Fruit fly (Drosophila melanogaster) whole organism, pupa: ENCODE results near the gene RpS14b.
A peak's percentile ranks its signal among the peaks of the same experiment; 100 is the strongest.

Experiments
- CG10348 ChIP-seq: fragments of 200-800 bp; sonication (Bioruptor generic); IDR thresholded peaks from 2 replicates; pipeline ENCODE4 v1.3.6; 2022; ENCODE audit warnings: missing biosample characterization, missing genetic modification characterization
- CG12605 ChIP-seq: fragments of 200-800 bp; sonication (Bioruptor generic); IDR thresholded peaks from 2 replicates; pipeline ENCODE4 v1.3.6; 2022; ENCODE audit warnings: missing biosample characterization, missing genetic modification characterization
- CG13204 ChIP-seq: fragments of 200-800 bp; sonication (Bioruptor generic); optimal IDR thresholded peaks from 2 replicates; lab custom pipeline; 2018; ENCODE audit warnings: missing biosample characterization, mild to moderate bottlenecking, missing genetic modification characterization, moderate library complexity
- CG14655 ChIP-seq: fragments of 200-800 bp; sonication (Bioruptor generic); optimal IDR thresholded peaks from 3 replicates; lab custom pipeline; 2017; ENCODE audit warnings: mild to moderate bottlenecking, missing biosample characterization, missing genetic modification reagents, missing genetic modification characterization
- CG15710 ChIP-seq: fragments of 200-800 bp; sonication (Bioruptor generic); optimal IDR thresholded peaks from 2 replicates; lab custom pipeline; 2018; ENCODE audit warnings: missing biosample characterization, mild to moderate bottlenecking, missing genetic modification characterization, moderate library complexity
- CG17806 ChIP-seq: fragments of 200-800 bp; sonication (Bioruptor generic); optimal IDR thresholded peaks from 2 replicates; lab custom pipeline; 2018; ENCODE audit warnings: missing biosample characterization, mild to moderate bottlenecking, missing genetic modification characterization, moderate library complexity
- CG32121 ChIP-seq: fragments of 200-800 bp; sonication (Bioruptor generic); IDR thresholded peaks from 2 replicates; pipeline ENCODE4 v1.3.6; 2022; ENCODE audit warnings: missing biosample characterization, missing genetic modification characterization
- CG34367 ChIP-seq: fragments of 200-800 bp; sonication (Bioruptor generic); optimal IDR thresholded peaks from 2 replicates; lab custom pipeline; 2018; ENCODE audit warnings: missing biosample characterization, mild to moderate bottlenecking, missing genetic modification characterization
- CG4496 ChIP-seq: fragments of 200-800 bp; sonication (Bioruptor generic); IDR thresholded peaks from 3 replicates; pipeline ENCODE4 v1.3.6; 2022; ENCODE audit warnings: missing biosample characterization, missing genetic modification characterization
- CG8159 ChIP-seq: fragments of 200-800 bp; sonication (Bioruptor generic); optimal IDR thresholded peaks from 3 replicates; lab custom pipeline; 2018; ENCODE audit warnings: missing biosample characterization, mild to moderate bottlenecking, missing genetic modification characterization, moderate library complexity
- CG8301 ChIP-seq: fragments of 200-800 bp; sonication (Bioruptor generic); optimal IDR thresholded peaks from 2 replicates; lab custom pipeline; 2018; ENCODE audit warnings: missing biosample characterization, mild to moderate bottlenecking, missing genetic modification characterization
- CG9948 ChIP-seq: fragments of 200-800 bp; sonication (Bioruptor generic); optimal IDR thresholded peaks from 2 replicates; lab custom pipeline; 2018; ENCODE audit warnings: missing biosample characterization, mild to moderate bottlenecking, missing genetic modification characterization, moderate library complexity
- D1 ChIP-seq: fragments of 200-800 bp; sonication (Bioruptor generic); optimal IDR thresholded peaks from 2 replicates; lab custom pipeline; 2018; ENCODE audit warnings: missing biosample characterization, mild to moderate bottlenecking, missing genetic modification characterization, moderate library complexity
- EcR ChIP-seq: fragments of 200-800 bp; sonication (Bioruptor generic); optimal IDR thresholded peaks from 3 replicates; lab custom pipeline; 2019; ENCODE audit warnings: missing biosample characterization, missing genetic modification characterization, mild to moderate bottlenecking, moderate library complexity, missing genetic modification reagents
- Ets98B ChIP-seq: fragments of 200-800 bp; sonication (Bioruptor generic); IDR thresholded peaks from 2 replicates; pipeline ENCODE4 v1.3.6; 2022; ENCODE audit warnings: missing biosample characterization, missing genetic modification characterization
- Pif1A ChIP-seq: fragments of 200-800 bp; sonication (Bioruptor generic); optimal IDR thresholded peaks from 3 replicates; lab custom pipeline; 2016; ENCODE audit warnings: missing biosample characterization, missing genetic modification characterization
- Pif1B ChIP-seq: fragments of 200-800 bp; sonication (Bioruptor generic); optimal IDR thresholded peaks from 3 replicates; lab custom pipeline; 2016; ENCODE audit warnings: missing biosample characterization, missing genetic modification characterization
- Snoo ChIP-seq: fragments of 200-800 bp; sonication (Bioruptor generic); optimal IDR thresholded peaks from 3 replicates; lab custom pipeline; 2017; ENCODE audit warnings: missing biosample characterization, mild to moderate bottlenecking, missing genetic modification characterization, inconsistent platforms
- fd96Ca ChIP-seq: fragments of 200-800 bp; sonication (Bioruptor generic); IDR thresholded peaks from 3 replicates; pipeline ENCODE4 v1.3.6; 2022; ENCODE audit warnings: missing biosample characterization, missing genetic modification characterization
- gl ChIP-seq: fragments of 200-800 bp; sonication (Bioruptor generic); optimal IDR thresholded peaks from 2 replicates; lab custom pipeline; 2018; ENCODE audit warnings: missing biosample characterization, mild to moderate bottlenecking, missing genetic modification characterization
- rn ChIP-seq: fragments of 200-800 bp; sonication (Bioruptor generic); IDR thresholded peaks from 2 replicates; pipeline ENCODE4 v1.3.6; 2022; ENCODE audit warnings: missing biosample characterization, missing genetic modification characterization

RpS14b gene

dm6 chrX:7975516-7976257 lies 41.0 kb downstream of the RpS14b start:
- peak; percentile 29 for TF ChIP-seq CG17806 (tag; lab: Kevin White, UChicago)
- TF ChIP-seq CG13204 (GFP tag; lab: Kevin White, UChicago): no peak
- peak; percentile 16 for TF ChIP-seq CG9948 (tag; lab: Kevin White, UChicago)
- no peak for TF ChIP-seq CG8159 (tag; lab: Kevin White, UChicago)
- peak; percentile 46 for TF ChIP-seq Ets98B (GFP tag; lab: Robert Waterston, UW)
- TF ChIP-seq rn (GFP tag; lab: Robert Waterston, UW): 0 out of 2 replicates have a peak, but pooled peaks have one; percentile 25
- peak; percentile 8 for TF ChIP-seq CG34367 (tag; lab: Kevin White, UChicago)
- no peak for TF ChIP-seq gl (tag; lab: Kevin White, UChicago)
- TF ChIP-seq Pif1B (GFP tag; lab: Kevin White, UChicago): peak; percentile 20
- TF ChIP-seq Snoo (tag; lab: Kevin White, UChicago): peak; percentile 2
- TF ChIP-seq CG4496 (GFP tag; lab: Robert Waterston, UW): peak; percentile 53; the same call in 2 of the 3 replicates
- peak; percentile 36 for TF ChIP-seq CG14655 (GFP tag; lab: Kevin White, UChicago)
- peak; percentile 28 for TF ChIP-seq Pif1A (GFP tag; lab: Kevin White, UChicago)
- TF ChIP-seq CG8301: peak; percentile 26

- no peak for TF ChIP-seq CG32121 (GFP tag; lab: Robert Waterston, UW)
- peak; percentile 1 for TF ChIP-seq CG8159 (tag; lab: Kevin White, UChicago)
- no peak for TF ChIP-seq fd96Ca (GFP tag; lab: Robert Waterston, UW)
- no peak for TF ChIP-seq CG34367 (tag; lab: Kevin White, UChicago)
- peak; percentile 45 for TF ChIP-seq CG13204 (GFP tag; lab: Kevin White, UChicago)
- peak; percentile 19; the same call in 1 of the 3 replicates for TF ChIP-seq CG4496 (GFP tag; lab: Robert Waterston, UW)
- TF ChIP-seq CG9948 (tag; lab: Kevin White, UChicago): no peak
- TF ChIP-seq CG17806 (tag; lab: Kevin White, UChicago): no peak
- no peak for TF ChIP-seq CG12605 (GFP tag; lab: Robert Waterston, UW)
- no peak for TF ChIP-seq D1 (tag; lab: Kevin White, UChicago)
- no peak for TF ChIP-seq EcR
- peak; percentile 1 for TF ChIP-seq Pif1A (GFP tag; lab: Kevin White, UChicago)
- TF ChIP-seq CG8301: peak; percentile 14
- TF ChIP-seq gl (tag; lab: Kevin White, UChicago): no peak
- TF ChIP-seq Pif1B (GFP tag; lab: Kevin White, UChicago): no peak
- TF ChIP-seq Snoo (tag; lab: Kevin White, UChicago): no peak
- TF ChIP-seq CG10348 (GFP tag; lab: Robert Waterston, UW): no peak
- TF ChIP-seq rn (GFP tag; lab: Robert Waterston, UW): no peak
- no peak for TF ChIP-seq CG14655 (GFP tag; lab: Kevin White, UChicago)
- TF ChIP-seq Ets98B (GFP tag; lab: Robert Waterston, UW): no peak
- no peak for TF ChIP-seq CG15710 (tag; lab: Kevin White, UChicago)
Measured at dm6 chrX:7976976-7977834, 42.5 kb downstream of the RpS14b start.

- peak; percentile 39 for TF ChIP-seq CG9948 (tag; lab: Kevin White, UChicago)
- TF ChIP-seq CG4496 (GFP tag; lab: Robert Waterston, UW): peak; percentile 32; the same call in 2 of the 3 replicates
- TF ChIP-seq CG10348 (GFP tag; lab: Robert Waterston, UW): no peak
- no peak for TF ChIP-seq CG13204 (GFP tag; lab: Kevin White, UChicago)
- no peak for TF ChIP-seq fd96Ca (GFP tag; lab: Robert Waterston, UW)
- TF ChIP-seq Snoo (tag; lab: Kevin White, UChicago): peak; percentile 16
- 0 out of 2 replicates have a peak, but pooled peaks have one; percentile 22 for TF ChIP-seq CG32121 (GFP tag; lab: Robert Waterston, UW)
- TF ChIP-seq Ets98B (GFP tag; lab: Robert Waterston, UW): no peak
- TF ChIP-seq CG8159 (tag; lab: Kevin White, UChicago): peak; percentile 40
- TF ChIP-seq CG15710 (tag; lab: Kevin White, UChicago): peak; percentile 50
- TF ChIP-seq CG17806 (tag; lab: Kevin White, UChicago): peak; percentile 12
- TF ChIP-seq rn (GFP tag; lab: Robert Waterston, UW): no peak
- TF ChIP-seq Pif1A (GFP tag; lab: Kevin White, UChicago): peak; percentile 51
- TF ChIP-seq CG8301: peak; percentile 61
- peak; percentile 62 for TF ChIP-seq CG14655 (GFP tag; lab: Kevin White, UChicago)
- no peak for TF ChIP-seq D1 (tag; lab: Kevin White, UChicago)
- no peak for TF ChIP-seq EcR
- TF ChIP-seq Pif1B (GFP tag; lab: Kevin White, UChicago): peak; percentile 13
- no peak for TF ChIP-seq CG12605 (GFP tag; lab: Robert Waterston, UW)
- TF ChIP-seq CG34367 (tag; lab: Kevin White, UChicago): peak; percentile 30
- no peak for TF ChIP-seq gl (tag; lab: Kevin White, UChicago)
Measured at dm6 chrX:7978027-7978426, 43.3 kb downstream of the RpS14b start.

- TF ChIP-seq CG32121 (GFP tag; lab: Robert Waterston, UW) (no peak), Pif1A (GFP tag; lab: Kevin White, UChicago) (peak; percentile 26), Snoo (tag; lab: Kevin White, UChicago) (no peak), CG14655 (GFP tag; lab: Kevin White, UChicago) (peak; percentile 58), Pif1B (GFP tag; lab: Kevin White, UChicago) (peak; percentile 2), CG8159 (tag; lab: Kevin White, UChicago) (peak; percentile 60), CG10348 (GFP tag; lab: Robert Waterston, UW) (no peak), gl (tag; lab: Kevin White, UChicago) (no peak), Ets98B (GFP tag; lab: Robert Waterston, UW) (no peak), CG17806 (tag; lab: Kevin White, UChicago) (peak; percentile 52), CG8301 (peak; percentile 36), CG9948 (tag; lab: Kevin White, UChicago) (peak; percentile 46), CG34367 (tag; lab: Kevin White, UChicago) (peak; percentile 43), rn (GFP tag; lab: Robert Waterston, UW) (no peak), CG15710 (tag; lab: Kevin White, UChicago) (peak; percentile 36)
- TF ChIP-seq, all 21 proteins: peak for 9
Measured at dm6 chrX:7979202-7979601, 44.5 kb downstream of the RpS14b start.
